Fruit fly (Drosophila melanogaster): ENCODE measurements around the gene CG3277.

dm6 chr2L:3298065-3298469, 5.8 kb upstream of the CG3277 start:
- TF ChIP-seq CG8478 (optimal IDR thresholded peaks at IDR 0.05) (no peak), CTCF (optimal IDR thresholded peaks at IDR 0.05) (no peak)

Measured in S2 (cell line).